Fruit fly (Drosophila melanogaster) whole organism, embryonic: ENCODE data around the gene CG14625.

Experiments used
- Ada2b ChIP-seq: fragments of 200-800 bp; sonication (Bioruptor generic); IDR thresholded peaks from 2 replicates; pipeline ENCODE4 v1.3.6; 2022; ENCODE audit warnings: missing biosample characterization, missing genetic modification characterization
- Adf1 ChIP-seq: fragments of 200-800 bp; sonication (Bioruptor generic); IDR thresholded peaks from 2 replicates; pipeline ENCODE4 v1.3.6; 2022; ENCODE audit warnings: missing biosample characterization, missing genetic modification characterization
- CG10267 ChIP-seq: fragments of 200-800 bp; sonication (Bioruptor generic); optimal IDR thresholded peaks from 2 replicates; lab custom pipeline; 2018; ENCODE audit warnings: missing biosample characterization, mild to moderate bottlenecking, missing genetic modification characterization, moderate library complexity
- CG10979 ChIP-seq: fragments of 200-800 bp; sonication (Bioruptor generic); optimal IDR thresholded peaks from 2 replicates; lab custom pipeline; 2018; ENCODE audit warnings: missing biosample characterization, mild to moderate bottlenecking, missing genetic modification characterization, moderate library complexity
- CG11085 ChIP-seq: fragments of 200-800 bp; sonication (Bioruptor generic); IDR thresholded peaks from 2 replicates; pipeline ENCODE4 v1.3.6; 2022; ENCODE audit warnings: missing biosample characterization, missing genetic modification characterization
- CG11247 ChIP-seq: fragments of 200-800 bp; sonication (Bioruptor generic); IDR thresholded peaks from 2 replicates; pipeline ENCODE4 v1.3.6; 2022; ENCODE audit warnings: missing biosample characterization, missing genetic modification characterization
- CG13624 ChIP-seq: fragments of 200-800 bp; sonication (Bioruptor generic); optimal IDR thresholded peaks from 2 replicates; lab custom pipeline; 2016; ENCODE audit warnings: missing biosample characterization, missing genetic modification characterization
- CG14050 ChIP-seq: fragments of 200-800 bp; sonication (Bioruptor generic); IDR thresholded peaks from 3 replicates; pipeline ENCODE4 v1.3.6; 2022; ENCODE audit warnings: missing biosample characterization, missing genetic modification characterization
- CG14441 ChIP-seq: fragments of 200-800 bp; sonication (Bioruptor generic); IDR thresholded peaks from 2 replicates; pipeline ENCODE4 v1.3.6; 2022; ENCODE audit warnings: missing biosample characterization, missing genetic modification characterization
- CG15269 ChIP-seq: fragments of 200-800 bp; sonication (Bioruptor generic); optimal IDR thresholded peaks from 2 replicates; lab custom pipeline; 2018; ENCODE audit warnings: missing biosample characterization, mild to moderate bottlenecking, missing genetic modification characterization, moderate library complexity
- CG17912 ChIP-seq: fragments of 200-800 bp; sonication (Bioruptor generic); optimal IDR thresholded peaks from 2 replicates; lab custom pipeline; 2018; ENCODE audit warnings: missing biosample characterization, mild to moderate bottlenecking, missing genetic modification characterization
- CG1832 ChIP-seq: fragments of 200-800 bp; sonication (Bioruptor generic); optimal IDR thresholded peaks from 2 replicates; lab custom pipeline; 2017; ENCODE audit warnings: missing biosample characterization, mild to moderate bottlenecking, missing genetic modification characterization, inconsistent platforms
- CG3065 ChIP-seq: fragments of 200-800 bp; sonication (Bioruptor generic); optimal IDR thresholded peaks from 2 replicates; lab custom pipeline; 2016; ENCODE audit warnings: missing biosample characterization, missing genetic modification characterization
- CG32532 ChIP-seq: fragments of 200-800 bp; sonication (Bioruptor generic); IDR thresholded peaks from 2 replicates; pipeline ENCODE4 v1.3.6; 2022; ENCODE audit warnings: missing biosample characterization, missing genetic modification characterization
- CG3407 ChIP-seq: fragments of 200-800 bp; sonication (Bioruptor generic); optimal IDR thresholded peaks from 2 replicates; lab custom pipeline; 2018; ENCODE audit warnings: missing biosample characterization, mild to moderate bottlenecking, missing genetic modification characterization
- CG34376 ChIP-seq: fragments of 200-800 bp; sonication (Bioruptor generic); optimal IDR thresholded peaks from 2 replicates; lab custom pipeline; 2018; ENCODE audit warnings: missing biosample characterization, mild to moderate bottlenecking, missing genetic modification characterization
- CG4328 ChIP-seq: fragments of 200-800 bp; sonication (Bioruptor generic); optimal IDR thresholded peaks from 3 replicates; lab custom pipeline; 2017; ENCODE audit warnings: missing biosample characterization, missing genetic modification reagents, missing genetic modification characterization
- CG4854 ChIP-seq: fragments of 200-800 bp; sonication (Bioruptor generic); optimal IDR thresholded peaks from 2 replicates; lab custom pipeline; 2016; ENCODE audit warnings: missing biosample characterization, missing genetic modification characterization, inconsistent platforms
- CG5245 ChIP-seq: fragments of 200-800 bp; sonication (Bioruptor generic); optimal IDR thresholded peaks from 3 replicates; lab custom pipeline; 2016; ENCODE audit warnings: missing biosample characterization, missing genetic modification characterization
- CG9727 ChIP-seq: fragments of 200-800 bp; sonication (Bioruptor generic); optimal IDR thresholded peaks from 3 replicates; lab custom pipeline; 2017; ENCODE audit warnings: missing biosample characterization, mild to moderate bottlenecking, missing genetic modification characterization
- Dbx ChIP-seq: fragments of 200-800 bp; sonication (Bioruptor generic); IDR thresholded peaks from 3 replicates; pipeline ENCODE4 v1.3.6; 2022; ENCODE audit warnings: missing biosample characterization, missing genetic modification characterization
- Dip2 ChIP-seq: fragments of 200-800 bp; sonication (Bioruptor generic); IDR thresholded peaks from 2 replicates; pipeline ENCODE4 v1.3.6; 2022; ENCODE audit warnings: missing biosample characterization, missing genetic modification characterization
- Ets65A ChIP-seq: fragments of 200-800 bp; sonication (Bioruptor generic); peaks from one replicate; lab custom pipeline; 2016; ENCODE audit warnings: missing biosample characterization, missing genetic modification characterization
- HLHmδ ChIP-seq: fragments of 200-800 bp; sonication (Bioruptor generic); optimal IDR thresholded peaks from 2 replicates; lab custom pipeline; 2018; ENCODE audit warnings: missing biosample characterization, mild to moderate bottlenecking, missing genetic modification characterization, moderate library complexity
- Hr78 ChIP-seq, 2 experiments: fragments of 200-800 bp in 1 of 2; fragments of >200 bp in 1 of 2; sonication (Bioruptor generic) in 1 of 2; optimal IDR thresholded peaks; 2 replicates each; lab custom pipeline; 2017 to 2019; ENCODE audit warnings: missing biosample characterization in 2 of 2, missing genetic modification characterization in 2 of 2, mild to moderate bottlenecking in 1 of 2, moderate library complexity in 1 of 2
- Lpt ChIP-seq: fragments of >200 bp; optimal IDR thresholded peaks from 2 replicates; lab custom pipeline; 2018; ENCODE audit warnings: missing biosample characterization, missing genetic modification characterization
- MTF-1 ChIP-seq: fragments of 200-800 bp; sonication (Bioruptor generic); optimal IDR thresholded peaks from 2 replicates; lab custom pipeline; 2018; ENCODE audit warnings: missing biosample characterization, mild to moderate bottlenecking, missing genetic modification characterization, borderline replicate concordance
- Mes4 ChIP-seq: fragments of 200-800 bp; sonication (Bioruptor generic); optimal IDR thresholded peaks from 2 replicates; lab custom pipeline; 2016; ENCODE audit warnings: missing biosample characterization, missing genetic modification characterization
- Nf-YA ChIP-seq: fragments of 200-800 bp; sonication (Bioruptor generic); IDR thresholded peaks from 2 replicates; pipeline ENCODE4 v1.3.6; 2022; ENCODE audit warnings: missing biosample characterization, missing genetic modification characterization
- Optix ChIP-seq: fragments of 200-800 bp; sonication (Bioruptor generic); IDR thresholded peaks from 3 replicates; pipeline ENCODE4 v1.3.6; 2022; ENCODE audit warnings: missing biosample characterization, missing genetic modification characterization
- Side ChIP-seq: fragments of 200-800 bp; sonication (Bioruptor generic); optimal IDR thresholded peaks from 2 replicates; lab custom pipeline; 2016; ENCODE audit warnings: missing biosample characterization, missing genetic modification characterization
- ab ChIP-seq: fragments of 200-800 bp; sonication (Bioruptor generic); optimal IDR thresholded peaks from 2 replicates; lab custom pipeline; 2016; ENCODE audit warnings: missing biosample characterization, missing genetic modification characterization
- ac ChIP-seq: fragments of 200-800 bp; sonication (Bioruptor generic); optimal IDR thresholded peaks from 3 replicates; lab custom pipeline; 2017; ENCODE audit warnings: missing biosample characterization, mild to moderate bottlenecking, missing genetic modification characterization
- al ChIP-seq: fragments of 200-800 bp; sonication (Bioruptor generic); IDR thresholded peaks from 2 replicates; pipeline ENCODE4 v1.3.6; 2022; ENCODE audit warnings: missing biosample characterization, missing genetic modification characterization
- btn ChIP-seq: fragments of 200-800 bp; sonication (Bioruptor generic); optimal IDR thresholded peaks from 2 replicates; lab custom pipeline; 2016; ENCODE audit warnings: missing biosample characterization, missing genetic modification characterization
- crp ChIP-seq, 2 experiments: fragments of 200-800 bp; sonication (Bioruptor generic); optimal IDR thresholded peaks; 2 replicates in 1 of 2; 3 replicates in 1 of 2; lab custom pipeline; 2017; ENCODE audit warnings: missing biosample characterization in 2 of 2, missing genetic modification characterization in 2 of 2, mild to moderate bottlenecking in 1 of 2, moderate library complexity in 1 of 2
- dimm ChIP-seq: fragments of 200-800 bp; sonication (Bioruptor generic); IDR thresholded peaks from 2 replicates; pipeline ENCODE4 v1.3.6; 2022; ENCODE audit warnings: missing biosample characterization, missing genetic modification characterization
- exex ChIP-seq: fragments of 200-800 bp; sonication (Bioruptor generic); optimal IDR thresholded peaks from 4 replicates; lab custom pipeline; 2018; ENCODE audit warnings: missing biosample characterization, mild to moderate bottlenecking, missing genetic modification characterization, moderate library complexity
- gce ChIP-seq: fragments of 200-800 bp; sonication (Bioruptor generic); IDR thresholded peaks from 3 replicates; pipeline ENCODE4 v1.3.6; 2022; ENCODE audit warnings: missing biosample characterization, missing genetic modification characterization
- gem ChIP-seq: fragments of 200-800 bp; sonication (Bioruptor generic); optimal IDR thresholded peaks from 2 replicates; lab custom pipeline; 2019; ENCODE audit warnings: missing biosample characterization, mild to moderate bottlenecking, missing genetic modification characterization, moderate library complexity
- gfzf ChIP-seq: fragments of 200-800 bp; sonication (Bioruptor generic); optimal IDR thresholded peaks from 2 replicates; lab custom pipeline; 2016; ENCODE audit warnings: missing biosample characterization, mild to moderate bottlenecking, missing genetic modification characterization, moderate library complexity
- her ChIP-seq: fragments of 200-800 bp; sonication (Bioruptor generic); optimal IDR thresholded peaks from 2 replicates; lab custom pipeline; 2016; ENCODE audit warnings: missing biosample characterization, missing genetic modification characterization
- ind ChIP-seq: fragments of 200-800 bp; sonication (Bioruptor generic); optimal IDR thresholded peaks from 3 replicates; lab custom pipeline; 2016; ENCODE audit warnings: missing biosample characterization, missing genetic modification characterization
- jigr1 ChIP-seq: fragments of 200-800 bp; sonication (Bioruptor generic); IDR thresholded peaks from 3 replicates; pipeline ENCODE4 v1.3.6; 2022; ENCODE audit warnings: missing biosample characterization, missing genetic modification characterization
- nerfin-1 ChIP-seq: fragments of 200-800 bp; sonication (Bioruptor generic); optimal IDR thresholded peaks from 3 replicates; lab custom pipeline; 2019; ENCODE audit warnings: missing biosample characterization, mild to moderate bottlenecking, missing genetic modification characterization, moderate library complexity
- row ChIP-seq: fragments of 200-800 bp; sonication (Bioruptor generic); IDR thresholded peaks from 3 replicates; pipeline ENCODE4 v1.3.6; 2022; ENCODE audit warnings: missing biosample characterization, missing genetic modification characterization
- slbo ChIP-seq: fragments of 200-800 bp; sonication (Bioruptor generic); IDR thresholded peaks from 2 replicates; pipeline ENCODE4 v1.3.6; 2022; ENCODE audit warnings: missing biosample characterization, missing genetic modification characterization
- ssp ChIP-seq: fragments of 200-800 bp; sonication (Bioruptor generic); IDR thresholded peaks from 2 replicates; pipeline ENCODE4 v1.3.6; 2022; ENCODE audit warnings: missing biosample characterization, missing genetic modification characterization
- trem ChIP-seq: fragments of 200-800 bp; optimal IDR thresholded peaks from 3 replicates; lab custom pipeline; 2019; ENCODE audit warnings: missing biosample characterization, mild to moderate bottlenecking, missing genetic modification characterization, moderate library complexity
- yki ChIP-seq: fragments of >200 bp; optimal IDR thresholded peaks from 3 replicates; lab custom pipeline; 2018

The CG14625 gene

dm6 chrX:1234817-1235617 lies 35.7 kb downstream of the CG14625 start (continued):
- TF ChIP-seq CG34376 (GFP tag; lab: Kevin White, UChicago): no peak
- TF ChIP-seq Nf-YA (GFP tag; lab: Robert Waterston, UW): peak; percentile 73
- TF ChIP-seq Side (GFP tag; lab: Kevin White, UChicago): peak; percentile 43
- peak; percentile 78 for TF ChIP-seq CG14050 (GFP tag; lab: Robert Waterston, UW)
- peak; percentile 68; the same call in 1 of the 3 replicates for TF ChIP-seq Dbx (GFP tag; lab: Robert Waterston, UW)
- no peak for TF ChIP-seq HLHmδ (GFP tag; lab: Kevin White, UChicago)
- TF ChIP-seq CG3065: peak; percentile 31
- peak; percentile 66 for TF ChIP-seq Mes4
- TF ChIP-seq ab (GFP tag; lab: Kevin White, UChicago): no peak
- TF ChIP-seq CG15269 (tag; lab: Kevin White, UChicago): peak; percentile 81
- peak; percentile 68 for TF ChIP-seq trem (tag; lab: Kevin White, UChicago)
- peak; percentile 90 for TF ChIP-seq yki (lab: Kevin White, UChicago)
- TF ChIP-seq CG32532: peak; percentile 76
- peak; percentile 67 for TF ChIP-seq nerfin-1
- peak; percentile 74 for TF ChIP-seq ssp (GFP tag; lab: Robert Waterston, UW)
- no peak for TF ChIP-seq dimm
- TF ChIP-seq CG10979 (tag; lab: Kevin White, UChicago): peak; percentile 84
- TF ChIP-seq CG11247 (GFP tag; lab: Robert Waterston, UW): peak; percentile 76
- peak; percentile 75; the same call in 2 of the 3 replicates for TF ChIP-seq gce (GFP tag; lab: Robert Waterston, UW)
- peak; percentile 74 for TF ChIP-seq CG13624 (GFP tag; lab: Kevin White, UChicago)
- TF ChIP-seq Ets65A (GFP tag; lab: Kevin White, UChicago): peak; percentile 97
- TF ChIP-seq Hr78 (GFP tag; optimal IDR thresholded peaks at IDR 0.05; lab: Kevin White, UChicago): peak in 1 of 2 experiments; percentile 24
- peak; percentile 65 for TF ChIP-seq ind (GFP tag; lab: Kevin White, UChicago)
- peak; percentile 19 for TF ChIP-seq CG5245
- TF ChIP-seq CG11085 (GFP tag; lab: Robert Waterston, UW): peak; percentile 49; the same call in 1 of the 2 replicates
- peak; percentile 79 for TF ChIP-seq CG10267
- no peak for TF ChIP-seq CG1832 (GFP tag; lab: Kevin White, UChicago)
- TF ChIP-seq CG3407 (GFP tag; lab: Kevin White, UChicago): peak; percentile 75
- peak; percentile 87 for TF ChIP-seq Optix
- TF ChIP-seq jigr1 (GFP tag; lab: Robert Waterston, UW): peak; percentile 64; the same call in 1 of the 3 replicates
- no peak for TF ChIP-seq Lpt (GFP tag; lab: Kevin White, UChicago)
- peak; percentile 65 for TF ChIP-seq CG4328 (GFP tag; lab: Kevin White, UChicago)
- TF ChIP-seq row: peak; percentile 97
- peak; percentile 56 for TF ChIP-seq btn (GFP tag; lab: Kevin White, UChicago)
- no peak for TF ChIP-seq her (GFP tag; lab: Kevin White, UChicago)
- TF ChIP-seq al (GFP tag; lab: Robert Waterston, UW): peak; percentile 67
- TF ChIP-seq gem: peak; percentile 89
- TF ChIP-seq CG9727: peak; percentile 83
- TF ChIP-seq Ada2b (GFP tag; lab: Robert Waterston, UW): peak; percentile 61
- TF ChIP-seq crp (GFP tag; optimal IDR thresholded peaks at IDR 0.05; lab: Kevin White, UChicago): peak in 1 of 2 experiments; percentile 38
- peak; percentile 47 for TF ChIP-seq MTF-1 (GFP tag; lab: Kevin White, UChicago)
- TF ChIP-seq ac (GFP tag; lab: Kevin White, UChicago): no peak
- TF ChIP-seq CG17912: no peak
- peak; percentile 31 for TF ChIP-seq exex (tag; lab: Kevin White, UChicago)
- peak; percentile 82 for TF ChIP-seq CG14441 (GFP tag; lab: Robert Waterston, UW)
- peak; percentile 11; the same call in 1 of the 2 replicates for TF ChIP-seq Adf1
- TF ChIP-seq slbo (GFP tag; lab: Robert Waterston, UW): peak; percentile 74
- no peak for TF ChIP-seq Dip2 (GFP tag; lab: Robert Waterston, UW)
- TF ChIP-seq CG4854 (GFP tag; lab: Kevin White, UChicago): peak; percentile 70
- no peak for TF ChIP-seq gfzf (GFP tag; lab: Kevin White, UChicago)
